Worm (Caenorhabditis elegans) whole organism, L4/young adult: ENCODE measurements around the gene F47B8.5.

Experiments
- W03F9.2 ChIP-seq: fragments of 150-350 bp; optimal IDR thresholded peaks from 2 replicates; lab custom pipeline; 2014; ENCODE audit warnings: missing biosample characterization, missing genetic modification characterization
- dao-5 ChIP-seq: sonication (generic microtip); optimal IDR thresholded peaks from 2 replicates; lab custom pipeline; 2016; ENCODE audit warnings: missing genotype, missing genetic modification characterization, moderate library complexity, missing compliant biosample characterization
- him-1 ChIP-seq: sonication (generic microtip); optimal IDR thresholded peaks from 2 replicates; lab custom pipeline; 2016; ENCODE audit warnings: missing genotype, missing genetic modification reagents, missing genetic modification characterization, missing compliant biosample characterization

F47B8.5 gene

ce11 chrV:14350498-14350897 lies 22.8 kb upstream of the F47B8.5 start:
- TF ChIP-seq W03F9.2 (tag; lab: Kevin White, UChicago) = no peak
- TF ChIP-seq dao-5 (tag; lab: Kevin White, UChicago) = no peak
- TF ChIP-seq him-1 (tag; lab: Kevin White, UChicago) = no peak

- no peak for TF ChIP-seq dao-5 (tag; lab: Kevin White, UChicago)
- peak; percentile 97 for TF ChIP-seq W03F9.2 (tag; lab: Kevin White, UChicago)
- TF ChIP-seq him-1 (tag; lab: Kevin White, UChicago) = peak; percentile 59
Measured at ce11 chrV:14347234-14347826, 19.7 kb upstream of the F47B8.5 start, which contains the start of gene cept-2. Gene cept-2, plus strand, starts transcription at chrV:14347766.

DNA sequence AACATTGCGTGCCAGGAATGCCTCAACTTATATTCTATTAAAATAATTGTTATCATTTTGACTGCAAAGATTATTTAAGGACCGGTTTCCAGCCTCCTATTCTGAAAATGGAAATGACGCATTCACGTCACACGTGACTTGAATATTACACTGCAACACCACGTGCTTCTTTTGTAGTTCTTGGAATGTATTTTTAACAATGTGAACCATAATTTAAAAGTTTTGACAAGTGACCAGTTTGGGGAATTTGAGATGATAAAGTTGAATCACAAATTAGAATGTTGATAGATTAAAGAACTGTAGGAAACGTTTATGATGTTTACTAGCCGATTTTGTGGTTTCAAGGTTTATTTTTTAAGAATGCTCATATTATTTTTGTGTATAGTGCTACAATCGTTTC lies 14.0 kb upstream of the F47B8.5 start, which contains the start of gene F47B8.10:
Gene F47B8.10 (plus strand): TSS at position 301 of the 400 bp plus-strand sequence.
- TF ChIP-seq him-1 (tag; lab: Kevin White, UChicago) (no peak), dao-5 (tag; lab: Kevin White, UChicago) (no peak), W03F9.2 (tag; lab: Kevin White, UChicago) (no peak)

ce11 chrV:14336655-14337054 lies 9.0 kb upstream of the F47B8.5 start, which contains the start of gene srm-6:
Gene srm-6, plus strand, starts transcription at chrV:14336955.
- TF ChIP-seq dao-5 (tag; lab: Kevin White, UChicago) (no peak), W03F9.2 (tag; lab: Kevin White, UChicago) (no peak), him-1 (tag; lab: Kevin White, UChicago) (no peak)

ce11 chrV:14334901-14335300 lies 7.2 kb upstream of the F47B8.5 start, which contains the start of gene srm-5:
Gene srm-5, plus strand, starts transcription at chrV:14335201.
- TF ChIP-seq dao-5 (tag; lab: Kevin White, UChicago) (no peak), W03F9.2 (tag; lab: Kevin White, UChicago) (no peak), him-1 (tag; lab: Kevin White, UChicago) (no peak)

DNA sequence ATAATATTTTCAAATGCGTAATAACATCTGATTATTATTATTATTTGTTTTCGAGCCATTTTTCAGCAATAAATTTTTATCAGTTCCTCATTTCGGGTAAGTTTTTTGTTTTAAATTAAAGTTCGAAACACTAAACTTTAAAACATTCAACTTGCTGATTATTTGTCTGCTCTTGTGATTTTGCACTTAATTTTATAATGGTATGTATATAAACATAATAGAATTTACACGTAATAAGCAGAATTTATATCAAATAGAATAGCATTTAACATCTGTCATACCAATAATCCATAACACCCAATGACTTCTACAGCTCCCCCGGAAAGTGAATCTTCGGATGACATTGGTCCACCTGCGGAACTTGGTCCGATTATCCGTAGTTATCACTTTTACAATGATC lies 5.4 kb upstream of the F47B8.5 start, which contains the start of gene srm-4:
Gene srm-4 (plus strand): TSS at position 301 of the 400 bp plus-strand sequence.
- TF ChIP-seq him-1 (tag; lab: Kevin White, UChicago) (no peak), dao-5 (tag; lab: Kevin White, UChicago) (no peak), W03F9.2 (tag; lab: Kevin White, UChicago) (no peak)

DNA sequence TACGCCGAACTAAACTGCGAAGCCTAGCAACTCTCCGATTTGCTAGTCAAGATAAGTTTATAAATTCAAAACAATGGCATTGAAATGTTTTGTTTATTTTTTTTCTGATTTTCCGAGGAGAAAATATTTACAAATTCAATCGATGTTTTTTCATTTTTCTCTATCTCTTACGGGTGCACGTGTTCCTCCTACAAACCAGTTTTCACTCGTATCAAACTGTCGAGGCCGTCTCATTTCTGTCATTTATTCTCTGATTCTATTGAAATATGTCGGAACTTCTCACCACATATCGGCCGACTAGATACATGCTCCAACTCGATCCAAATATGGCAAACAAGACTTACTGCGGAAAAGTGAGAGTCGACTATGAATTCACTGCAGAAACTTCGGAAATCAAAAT lies 3.8 kb upstream of the F47B8.5 start, which contains the start of gene F47B8.8:
Gene F47B8.8 (plus strand): TSS at position 257 of the 400 bp plus-strand sequence.
- TF ChIP-seq dao-5 (tag; lab: Kevin White, UChicago) (no peak), W03F9.2 (tag; lab: Kevin White, UChicago) (no peak), him-1 (tag; lab: Kevin White, UChicago) (no peak)

ce11 chrV:14328806-14329205 lies 1.1 kb upstream of the F47B8.5 start, which contains the start of gene pepm-1:
Gene pepm-1, plus strand, starts transcription at chrV:14329106.
- no peak for TF ChIP-seq him-1 (tag; lab: Kevin White, UChicago)
- TF ChIP-seq dao-5 (tag; lab: Kevin White, UChicago) = no peak
- TF ChIP-seq W03F9.2 (tag; lab: Kevin White, UChicago) = no peak

ce11 chrV:14324502-14325467 lies 2.9 kb downstream of the F47B8.5 start, which contains the start of the genes F47B8.4 and F47B8.18:
Gene F47B8.4, minus strand, starts transcription at chrV:14324673.
Gene F47B8.18, minus strand, starts transcription at chrV:14325464.
- TF ChIP-seq dao-5 (tag; lab: Kevin White, UChicago) = no peak
- TF ChIP-seq him-1 (tag; lab: Kevin White, UChicago) = no peak
- TF ChIP-seq W03F9.2 (tag; lab: Kevin White, UChicago) = no peak

- TF ChIP-seq W03F9.2 (tag; lab: Kevin White, UChicago) (no peak), him-1 (tag; lab: Kevin White, UChicago) (no peak), dao-5 (tag; lab: Kevin White, UChicago) (no peak)
Measured at ce11 chrV:14322743-14323142, 4.9 kb downstream of the F47B8.5 start, which contains the start of gene F47B8.3. Gene F47B8.3, minus strand, starts transcription at chrV:14323003.

DNA sequence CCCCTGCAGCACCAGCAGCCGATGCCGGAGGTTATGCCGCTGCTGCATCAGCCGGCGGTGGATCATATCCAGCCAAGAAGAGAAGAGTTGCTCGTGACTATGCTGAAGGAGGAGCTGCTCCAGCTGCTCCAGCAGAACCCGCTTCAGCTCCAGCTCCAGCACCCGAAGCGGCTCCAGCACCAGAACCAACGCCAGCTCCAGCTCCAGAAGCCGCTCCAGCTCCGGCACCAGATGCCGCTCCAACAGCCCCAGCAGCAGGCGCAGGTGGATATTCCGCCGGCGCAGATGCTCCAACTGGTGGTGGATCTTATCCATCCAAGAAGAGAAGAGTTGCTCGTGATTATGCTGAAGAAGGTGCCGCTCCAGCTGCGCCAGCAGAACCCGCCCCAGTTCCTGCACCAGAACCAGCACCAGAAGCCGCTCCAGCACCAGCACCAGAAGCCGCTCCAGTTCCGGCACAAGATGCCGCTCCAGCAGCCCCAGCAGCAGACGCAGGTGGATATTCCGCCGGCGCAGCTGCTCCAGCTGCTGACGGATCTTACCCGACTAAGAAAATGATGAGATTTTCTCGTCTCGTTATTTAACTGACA lies 6.9 kb downstream of the F47B8.5 start:
- TF ChIP-seq him-1 (tag; lab: Kevin White, UChicago) (no peak), W03F9.2 (tag; lab: Kevin White, UChicago) (no peak), dao-5 (tag; lab: Kevin White, UChicago) (no peak)

ce11 chrV:14320246-14320645 lies 7.4 kb downstream of the F47B8.5 start, which contains the start of gene F47B8.14:
Gene F47B8.14, plus strand, starts transcription at chrV:14320546.
- TF ChIP-seq dao-5 (tag; lab: Kevin White, UChicago) (no peak), W03F9.2 (tag; lab: Kevin White, UChicago) (no peak), him-1 (tag; lab: Kevin White, UChicago) (no peak)
